Fruit fly (Drosophila melanogaster): ENCODE results near the gene CG1307.

Gene CG1307

dm6 chr3R:6674548-6674947 is 17.3 kb upstream of the CG1307 start:
- no peak for TF ChIP-seq CG17801 (GFP tag; optimal IDR thresholded peaks at IDR 0.05; ENCODE audit: partially characterized antibody)

- TF ChIP-seq CG17801 (GFP tag; optimal IDR thresholded peaks at IDR 0.05; ENCODE audit: partially characterized antibody): no peak
These were observed 15.2 kb upstream of the CG1307 start for dm6 chr3R:6672303-6673007.

dm6 chr3R:6668234-6668633 is 11.0 kb upstream of the CG1307 start:
- no peak for TF ChIP-seq CG17801 (GFP tag; optimal IDR thresholded peaks at IDR 0.05; ENCODE audit: partially characterized antibody)

- TF ChIP-seq CG17801 (GFP tag; optimal IDR thresholded peaks at IDR 0.05; ENCODE audit: partially characterized antibody): no peak
These were observed 10.0 kb upstream of the CG1307 start for dm6 chr3R:6667245-6667644.

- no peak for TF ChIP-seq CG17801 (GFP tag; optimal IDR thresholded peaks at IDR 0.05; ENCODE audit: partially characterized antibody)
These were observed 7.9 kb upstream of the CG1307 start for dm6 chr3R:6665117-6665654.

dm6 chr3R:6664371-6665116 is 7.3 kb upstream of the CG1307 start:
- no peak for TF ChIP-seq CG17801 (GFP tag; optimal IDR thresholded peaks at IDR 0.05; ENCODE audit: partially characterized antibody)

- no peak for TF ChIP-seq CG17801 (GFP tag; optimal IDR thresholded peaks at IDR 0.05; ENCODE audit: partially characterized antibody)
These were observed 6.0 kb upstream of the CG1307 start for dm6 chr3R:6663289-6663666.

dm6 chr3R:6662613-6663288 is 5.5 kb upstream of the CG1307 start:
- TF ChIP-seq CG17801 (GFP tag; optimal IDR thresholded peaks at IDR 0.05; ENCODE audit: partially characterized antibody): no peak

- TF ChIP-seq CG17801 (GFP tag; optimal IDR thresholded peaks at IDR 0.05; ENCODE audit: partially characterized antibody): no peak
These were observed 2.7 kb upstream of the CG1307 start, which contains the start of gene agt for dm6 chr3R:6659941-6660340. Gene agt (minus strand): TSS chr3R:6660100.

- no peak for TF ChIP-seq CG17801 (GFP tag; optimal IDR thresholded peaks at IDR 0.05; ENCODE audit: partially characterized antibody)
These were observed 10.5 kb downstream of the CG1307 start, which contains the start of gene Taf1 for dm6 chr3R:6646740-6647139. Gene Taf1 (plus strand): TSS chr3R:6646889.

dm6 chr3R:6644334-6644733 is 12.9 kb downstream of the CG1307 start, which contains the start of gene Ass:
Gene Ass (minus strand): TSS chr3R:6644434.
- no peak for TF ChIP-seq CG17801 (GFP tag; optimal IDR thresholded peaks at IDR 0.05; ENCODE audit: partially characterized antibody)

dm6 chr3R:6640932-6641331 is 16.3 kb downstream of the CG1307 start, which contains the start of gene CG31286:
Gene CG31286 (plus strand): TSS chr3R:6641232.
- TF ChIP-seq CG17801 (GFP tag; optimal IDR thresholded peaks at IDR 0.05; ENCODE audit: partially characterized antibody): no peak

- TF ChIP-seq CG17801 (GFP tag; optimal IDR thresholded peaks at IDR 0.05; ENCODE audit: partially characterized antibody): no peak
These were observed 27.4 kb downstream of the CG1307 start, which contains the start of gene sunz for dm6 chr3R:6629851-6630250. Gene sunz (plus strand): TSS chr3R:6630151.

dm6 chr3R:6629221-6629620 is 28.0 kb downstream of the CG1307 start, which contains the start of gene CG15177:
Gene CG15177 (minus strand): TSS chr3R:6629321.
- no peak for TF ChIP-seq CG17801 (GFP tag; optimal IDR thresholded peaks at IDR 0.05; ENCODE audit: partially characterized antibody)

dm6 chr3R:6627800-6628199 is 29.4 kb downstream of the CG1307 start, which contains the start of gene sowi:
Gene sowi (minus strand): TSS chr3R:6627900.
- no peak for TF ChIP-seq CG17801 (GFP tag; optimal IDR thresholded peaks at IDR 0.05; ENCODE audit: partially characterized antibody)

All from ovary, adult (tissue).